Worm (Caenorhabditis elegans) whole organism, midembryonic: ENCODE measurements around the gene H25K10.2.

Experiments
- cog-1 ChIP-seq: sonication (generic microtip); optimal IDR thresholded peaks from 2 replicates; lab custom pipeline; 2016; ENCODE audit warnings: missing genetic modification characterization, missing compliant biosample characterization
- med-1 ChIP-seq: sonication (generic microtip); optimal IDR thresholded peaks from 2 replicates; lab custom pipeline; 2017; ENCODE audit warnings: missing genetic modification characterization, mild to moderate bottlenecking, missing compliant biosample characterization, antibody characterized with exemption, missing genetic modification reagents; ENCODE audit not compliant: insufficient read depth
- ztf-23 ChIP-seq: fragments of 200-800 bp; sonication (Bioruptor generic); IDR thresholded peaks from 2 replicates; pipeline ENCODE4 v1.3.6; 2022; ENCODE audit warnings: missing genetic modification reagents, missing genetic modification characterization, missing compliant biosample characterization

ce11 chrIV:16169443-16170105 is 41.2 kb downstream of the H25K10.2 start:
- TF ChIP-seq med-1 (GFP tag; lab: Kevin White, UChicago) (no peak), cog-1 (tag; lab: Kevin White, UChicago) (no peak), ztf-23 (GFP tag; lab: Robert Waterston, UW) (no peak)
